Fruit fly (Drosophila melanogaster) S2 (cell line): ENCODE measurements around the gene CG43894.
A peak's percentile ranks its signal among the peaks of the same experiment; 100 is the strongest.

Experiments
- CG8478 ChIP-seq: fragments of >200 bp; optimal IDR thresholded peaks from 2 replicates; lab custom pipeline; 2018
- CTCF ChIP-seq, 2 experiments: fragments of >200 bp; optimal IDR thresholded peaks; 2 replicates each; lab custom pipeline; 2018

Gene CG43894

DNA sequence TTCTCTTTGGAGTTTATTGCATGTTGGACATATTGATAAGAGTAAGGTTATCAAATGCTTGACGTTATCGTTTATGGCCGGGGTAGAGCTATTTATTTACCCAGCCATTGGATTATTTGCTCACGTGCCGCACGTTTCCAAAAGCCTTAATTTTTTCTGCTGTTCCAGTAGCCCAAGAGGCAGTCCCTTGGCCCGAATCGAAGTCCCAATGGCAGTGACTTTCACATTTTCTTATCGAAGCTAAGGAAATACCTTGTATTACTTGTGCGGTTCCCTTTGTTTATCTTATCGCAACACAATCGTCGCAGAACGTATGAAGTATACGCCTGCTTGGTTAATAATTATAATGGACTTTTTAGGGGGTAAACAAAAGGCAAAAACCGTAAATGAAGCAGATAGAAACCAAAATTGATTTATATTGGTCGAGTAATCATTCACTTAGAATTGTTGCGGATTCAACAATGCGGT, at the start of gene CG43894:
TSS of gene CG43894 (plus strand) at position 418 of the 468 bp plus-strand sequence.
- TF ChIP-seq CG8478 (lab: Kevin White, UChicago) (no peak), CTCF (optimal IDR thresholded peaks at IDR 0.05; lab: Kevin White, UChicago) (no peak)

DNA sequence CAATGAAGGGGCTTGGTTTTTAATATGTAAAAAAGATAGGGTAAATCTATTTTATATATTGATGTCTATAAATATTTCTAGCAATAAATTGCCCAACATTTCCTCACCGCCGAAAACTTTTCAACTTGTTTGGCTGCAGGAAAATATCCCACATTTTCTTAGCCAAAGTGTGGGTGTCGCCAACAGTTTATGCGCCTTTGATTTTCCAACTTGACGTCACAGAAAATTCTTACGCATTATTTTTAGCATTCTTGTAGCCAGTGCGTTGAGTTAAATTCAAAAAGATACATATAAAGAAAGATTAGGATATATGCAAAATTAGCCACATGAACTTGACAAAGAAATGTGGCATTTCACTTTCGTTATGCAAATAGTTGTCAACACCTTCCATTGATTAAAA, 49.7 kb upstream of the CG43894 start:
- TF ChIP-seq CTCF (optimal IDR thresholded peaks at IDR 0.05; lab: Kevin White, UChicago), result no peak
- no peak for TF ChIP-seq CG8478 (lab: Kevin White, UChicago)

DNA sequence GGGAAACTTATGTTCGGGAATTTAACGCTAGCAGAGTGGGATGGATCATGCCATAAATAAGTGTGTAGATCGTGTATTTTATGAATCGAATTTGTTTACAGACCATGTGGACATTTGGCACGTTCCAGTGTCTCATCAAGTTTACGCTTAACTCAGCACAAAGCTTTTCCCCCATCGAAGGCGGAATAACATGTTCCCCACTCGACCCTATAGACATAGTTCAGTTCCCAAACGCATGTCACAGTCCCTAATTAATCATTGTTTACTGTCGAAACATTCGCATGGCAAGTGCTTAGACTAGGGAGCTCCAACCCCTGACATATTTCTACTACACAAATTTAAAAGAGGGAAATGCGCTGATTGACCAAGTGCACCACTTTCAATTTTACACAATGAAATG, 48.1 kb upstream of the CG43894 start:
- TF ChIP-seq CG8478 (lab: Kevin White, UChicago) (no peak), CTCF (optimal IDR thresholded peaks at IDR 0.05; lab: Kevin White, UChicago) (no peak)

DNA sequence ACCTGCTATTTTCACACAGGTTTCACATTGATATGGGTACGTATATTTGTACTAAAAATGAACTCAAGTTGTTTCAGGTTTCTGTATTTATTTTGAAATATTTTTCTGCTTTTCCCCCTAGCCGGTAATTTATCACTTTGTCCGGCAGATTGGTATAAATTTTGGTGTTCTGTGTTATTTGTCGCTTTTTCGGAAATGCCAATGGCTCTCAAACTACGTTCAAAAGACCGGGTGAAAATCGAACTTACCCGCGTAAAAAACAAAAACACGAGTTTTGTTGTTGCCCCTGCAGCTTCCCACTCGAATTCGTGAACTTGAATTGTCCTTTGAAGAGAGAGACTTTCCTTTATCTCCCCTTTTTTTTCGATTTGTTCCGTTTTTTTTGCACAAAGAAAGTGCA, 47.0 kb upstream of the CG43894 start:
- TF ChIP-seq CG8478 (lab: Kevin White, UChicago), result no peak
- no peak for TF ChIP-seq CTCF (optimal IDR thresholded peaks at IDR 0.05; lab: Kevin White, UChicago)

DNA sequence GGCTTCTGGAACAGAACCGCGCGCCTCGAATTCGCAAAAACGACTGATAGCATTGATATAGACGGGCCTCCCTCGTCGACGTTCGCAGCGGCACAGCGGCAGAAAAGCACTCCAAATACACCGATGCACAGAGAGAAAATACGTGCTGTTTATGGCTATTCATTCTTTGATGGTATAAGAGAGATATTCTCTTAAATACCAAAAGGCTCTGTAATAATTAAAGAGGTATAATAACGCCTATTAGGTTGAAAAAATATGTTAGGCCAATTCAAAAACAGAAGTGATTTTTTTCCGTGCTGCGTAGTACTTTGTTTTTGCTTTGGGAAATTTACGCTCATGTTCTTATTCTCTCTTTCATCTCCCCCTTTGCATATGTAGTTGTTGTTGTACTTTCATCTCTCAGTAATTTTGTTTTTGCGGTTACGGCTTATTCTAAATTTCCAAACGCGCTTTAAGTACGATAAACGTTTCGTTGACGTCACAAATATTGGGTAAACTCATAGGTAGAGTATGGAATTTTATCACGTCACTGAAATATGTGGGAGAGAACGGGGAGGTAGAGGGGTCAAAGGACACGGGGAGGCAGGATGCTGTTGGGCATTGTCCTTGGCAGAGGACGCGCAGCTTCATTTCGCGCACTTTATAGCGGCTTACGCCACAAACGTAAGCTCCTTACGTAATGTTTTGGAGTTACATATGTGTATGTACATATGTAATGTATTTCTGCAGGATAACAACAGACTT, 46.3 kb upstream of the CG43894 start, which contains the start of gene nebu:
TSS of gene nebu (minus strand) at position 51 of the 744 bp plus-strand sequence.
- TF ChIP-seq CG8478 (lab: Kevin White, UChicago) (no peak), CTCF (optimal IDR thresholded peaks at IDR 0.05; lab: Kevin White, UChicago) (no peak)

DNA sequence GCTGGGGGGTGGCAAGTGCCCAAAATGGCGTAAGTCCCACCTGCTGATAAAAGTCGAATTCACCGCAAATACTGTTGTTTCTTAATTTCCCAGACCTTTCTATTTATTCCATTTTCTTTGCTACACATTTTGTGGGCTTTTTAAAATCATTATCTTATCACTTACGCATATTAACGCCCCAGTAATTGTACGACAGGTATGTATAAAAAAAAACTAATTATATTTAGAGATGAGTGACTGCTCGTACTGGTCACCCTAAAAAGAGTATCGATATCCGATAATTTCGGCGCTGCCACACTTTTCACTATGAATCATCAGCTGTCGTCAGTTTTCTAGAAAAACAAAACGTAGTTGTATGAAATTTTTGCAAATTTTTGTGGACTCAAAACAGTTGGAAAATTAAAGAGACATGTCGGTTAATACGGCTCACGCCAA, 39.7 kb upstream of the CG43894 start, which contains the start of the genes CG10948 and Wbp2:
TSS of gene CG10948 (minus strand) at position 251 of the 435 bp plus-strand sequence.
TSS of gene Wbp2 (plus strand) at position 299 of the 435 bp plus-strand sequence.
- TF ChIP-seq CG8478 (lab: Kevin White, UChicago) (no peak), CTCF (optimal IDR thresholded peaks at IDR 0.05; lab: Kevin White, UChicago) (no peak)

DNA sequence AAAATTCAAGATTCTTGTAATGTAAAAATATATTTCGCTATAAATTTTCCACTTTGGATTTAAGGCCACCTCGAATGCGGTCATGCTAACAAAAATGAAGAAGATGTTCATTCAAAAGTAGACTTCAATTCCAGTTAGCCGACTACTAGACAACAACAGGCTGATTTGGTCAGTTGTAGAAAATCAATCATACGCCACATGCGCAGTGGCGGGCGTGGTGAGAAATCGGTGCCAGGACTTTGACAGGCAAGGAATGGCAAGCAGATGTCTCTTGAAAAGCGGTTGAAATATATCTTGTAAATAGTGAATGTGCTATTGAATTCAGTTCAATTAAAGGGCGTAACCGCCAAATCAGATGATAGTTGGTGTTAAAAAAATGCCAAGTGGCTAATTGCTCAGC, 36.1 kb upstream of the CG43894 start, which contains the start of gene Ent3:
TSS of gene Ent3 (plus strand) at position 224 of the 400 bp plus-strand sequence.
- TF ChIP-seq CTCF (optimal IDR thresholded peaks at IDR 0.05; lab: Kevin White, UChicago), result no peak
- no peak for TF ChIP-seq CG8478 (lab: Kevin White, UChicago)

DNA sequence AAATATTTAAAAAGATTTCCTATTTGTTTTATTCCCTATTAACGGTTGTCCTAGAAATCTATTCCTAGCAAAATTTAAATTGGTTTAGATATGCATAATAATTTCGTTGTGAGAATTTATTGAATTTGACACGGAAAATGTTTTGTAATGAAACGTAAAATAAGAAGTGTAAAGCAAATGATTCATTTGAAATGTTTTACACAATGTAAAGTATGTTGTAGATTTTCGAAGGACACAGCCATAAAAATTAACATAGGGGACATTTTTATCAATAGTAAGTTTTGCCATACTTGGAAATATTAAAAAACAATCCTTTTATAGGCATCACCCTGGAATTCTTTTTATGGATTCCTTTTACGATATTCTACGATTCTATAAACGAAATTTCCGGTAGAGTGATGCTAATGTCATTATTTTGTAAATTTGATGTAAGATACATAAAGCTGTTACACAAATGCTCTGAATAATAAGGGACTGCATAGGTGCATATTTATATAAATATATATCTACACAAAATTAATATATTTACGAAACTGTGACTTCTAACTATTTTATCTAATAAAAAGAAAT, 31.9 kb upstream of the CG43894 start:
- TF ChIP-seq CTCF (optimal IDR thresholded peaks at IDR 0.05; lab: Kevin White, UChicago) (peak; percentile 36 to 78), CG8478 (lab: Kevin White, UChicago) (no peak)

DNA sequence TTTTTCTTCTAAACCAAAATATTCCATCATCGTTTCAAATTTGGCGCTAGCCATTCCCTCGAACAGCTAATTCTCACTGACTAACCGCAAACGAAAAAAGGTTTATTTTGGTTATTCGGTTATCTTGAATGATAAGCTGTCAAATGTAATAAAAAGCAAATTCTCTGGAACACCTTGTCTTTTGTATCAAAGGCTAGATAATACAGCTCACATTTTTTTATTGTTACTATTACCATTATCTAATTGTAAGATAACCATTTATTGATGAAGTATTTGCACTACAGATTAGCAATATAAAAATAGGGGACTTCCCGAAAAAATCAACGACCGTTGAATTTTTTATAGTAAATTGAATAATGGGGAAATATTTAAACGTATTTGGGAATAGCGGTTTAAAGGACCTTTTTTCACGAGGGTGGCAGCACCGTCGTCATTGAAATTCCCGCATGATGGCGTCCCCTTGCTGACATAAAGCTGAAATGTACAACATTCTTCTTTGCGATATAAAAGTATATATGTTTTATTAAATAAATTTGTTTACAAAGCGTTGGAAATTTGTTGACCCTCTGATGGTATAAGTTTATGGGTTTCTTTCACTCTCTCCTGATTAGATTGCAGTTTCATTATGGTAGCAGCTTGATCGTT, 28.2 kb upstream of the CG43894 start, which contains the start of gene CG32107:
TSS of gene CG32107 (minus strand) at position 51 of the 645 bp plus-strand sequence.
- peak; percentile 78 to 94 for TF ChIP-seq CTCF (optimal IDR thresholded peaks at IDR 0.05; lab: Kevin White, UChicago)
- no peak for TF ChIP-seq CG8478 (lab: Kevin White, UChicago)

DNA sequence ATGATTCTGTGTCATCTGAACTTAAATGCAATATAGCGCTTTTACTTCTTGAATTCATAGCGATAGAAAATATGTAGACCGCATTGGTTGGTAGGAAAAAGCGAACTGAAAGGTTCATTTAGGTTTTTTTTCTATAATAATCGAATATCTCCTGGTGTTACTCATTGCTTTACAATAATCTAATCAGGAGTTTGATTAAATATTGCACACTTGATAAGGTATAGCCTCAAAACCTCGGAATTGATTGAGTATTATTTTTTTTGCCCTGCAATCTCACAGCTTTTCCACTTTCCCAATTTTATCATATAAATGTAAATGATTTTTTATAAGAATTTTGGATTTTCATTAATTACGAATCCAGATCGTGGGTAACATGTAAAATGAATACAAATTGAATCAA, 26.8 kb upstream of the CG43894 start, which contains the start of gene CG10943:
TSS of gene CG10943 (minus strand) at position 101 of the 400 bp plus-strand sequence.
- no peak for TF ChIP-seq CG8478 (lab: Kevin White, UChicago)
- no peak for TF ChIP-seq CTCF (optimal IDR thresholded peaks at IDR 0.05; lab: Kevin White, UChicago)

DNA sequence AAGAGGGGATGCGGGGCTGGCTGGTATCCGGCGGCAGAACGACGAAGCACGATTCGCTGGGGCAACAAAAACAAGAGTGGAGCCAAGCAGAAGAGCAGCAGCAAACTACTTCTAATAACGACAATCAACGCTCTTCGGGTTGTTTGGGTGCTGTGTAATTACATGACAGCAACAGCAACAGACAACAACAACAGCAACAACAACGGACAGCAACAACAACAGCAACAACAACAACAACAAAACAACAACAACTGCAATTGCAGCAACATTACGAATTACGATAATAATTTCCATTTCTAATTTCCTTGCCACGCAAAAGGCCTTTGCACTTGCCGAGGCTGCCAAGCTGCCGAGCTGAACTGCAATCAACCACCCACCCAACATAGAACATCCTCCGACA, 25.1 kb upstream of the CG43894 start:
- TF ChIP-seq CG8478 (lab: Kevin White, UChicago), result no peak
- TF ChIP-seq CTCF (optimal IDR thresholded peaks at IDR 0.05; lab: Kevin White, UChicago), result no peak

DNA sequence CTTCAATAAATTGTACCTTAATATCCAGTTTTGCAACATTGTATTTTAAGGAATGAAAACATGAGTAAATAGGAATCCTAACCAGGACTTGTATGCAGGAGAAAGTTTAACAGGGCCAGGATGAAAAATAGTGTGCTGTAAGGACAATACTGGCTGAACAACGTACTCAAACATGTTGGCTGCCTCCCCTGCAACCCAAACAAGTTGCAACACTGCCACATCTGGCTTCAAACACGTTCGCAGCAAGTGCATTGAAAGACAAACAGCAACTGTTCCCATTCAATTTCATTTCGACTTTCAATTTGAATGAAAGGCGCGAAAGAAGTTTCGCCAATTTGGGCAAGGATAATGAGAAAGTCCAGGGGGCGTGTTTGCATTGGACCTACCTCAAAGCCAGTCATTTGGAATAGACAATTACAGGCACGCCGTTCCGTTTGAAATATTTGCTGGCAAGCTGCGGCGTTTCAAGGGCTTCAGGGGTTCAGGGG, 21.6 kb upstream of the CG43894 start:
- TF ChIP-seq CG8478 (lab: Kevin White, UChicago) (no peak), CTCF (optimal IDR thresholded peaks at IDR 0.05; lab: Kevin White, UChicago) (no peak)

DNA sequence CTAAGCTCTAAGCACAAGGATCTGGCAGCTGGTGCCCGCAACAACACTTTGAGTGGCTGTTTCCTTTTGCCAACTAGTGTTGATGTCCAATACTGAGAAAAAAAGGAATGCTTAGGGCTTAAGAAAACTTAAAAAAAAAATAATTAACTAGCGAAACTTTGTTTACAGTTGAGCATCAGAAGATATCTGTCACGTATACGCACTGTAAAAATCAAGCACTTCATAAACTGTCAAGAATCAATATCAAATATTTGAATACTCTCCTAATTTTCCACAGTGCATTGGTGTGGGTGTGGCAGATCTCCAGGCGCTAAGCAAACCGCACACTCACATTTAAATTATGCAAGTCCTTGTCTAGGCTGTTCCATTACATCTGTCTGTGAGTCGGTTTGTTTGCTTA, 15.4 kb upstream of the CG43894 start:
- TF ChIP-seq CG8478 (lab: Kevin White, UChicago) (no peak), CTCF (optimal IDR thresholded peaks at IDR 0.05; lab: Kevin White, UChicago) (no peak)

DNA sequence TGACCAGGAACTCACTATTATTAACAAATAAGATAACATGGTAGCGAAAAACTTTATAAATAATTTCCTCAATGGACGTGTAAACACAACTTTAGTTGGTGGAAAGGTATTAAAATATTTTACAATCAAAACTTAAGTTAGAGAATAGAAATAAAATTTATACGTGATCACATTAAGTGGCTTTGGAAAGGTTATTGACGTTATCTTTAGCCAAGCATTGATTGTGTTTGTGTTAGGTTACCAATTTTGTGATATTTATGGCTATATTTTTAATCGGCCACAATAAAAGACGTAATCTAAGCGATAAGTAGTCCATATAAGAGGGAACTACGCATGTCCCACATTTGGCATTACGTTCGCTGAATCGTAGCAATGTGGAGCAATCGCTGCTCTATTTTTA, 4.9 kb upstream of the CG43894 start, which contains the start of gene CG14120:
TSS of gene CG14120 (plus strand) at position 360 of the 400 bp plus-strand sequence.
- TF ChIP-seq CTCF (optimal IDR thresholded peaks at IDR 0.05; lab: Kevin White, UChicago), result no peak
- no peak for TF ChIP-seq CG8478 (lab: Kevin White, UChicago)
